Worm (Caenorhabditis elegans) whole organism, L4 larva: Measurements from ENCODE around the gene F09C6.11.

Source experiments
- F10B5.3 ChIP-seq: sonication (generic microtip); optimal IDR thresholded peaks from 2 replicates; lab custom pipeline; 2016; ENCODE audit warnings: mild to moderate bottlenecking, missing genetic modification characterization, missing compliant biosample characterization
- F26F4.8 ChIP-seq: fragments of 200-800 bp; sonication (Bioruptor generic); conservative IDR thresholded peaks from 2 replicates; pipeline ENCODE4 v1.3.6; 2022; ENCODE audit warnings: missing genetic modification characterization, missing compliant biosample characterization
- F49E8.2 ChIP-seq: sonication (generic microtip); optimal IDR thresholded peaks from 2 replicates; lab custom pipeline; 2016; ENCODE audit warnings: missing compliant biosample characterization, mild to moderate bottlenecking, missing genetic modification characterization, borderline replicate concordance
- ZK337.2 ChIP-seq: fragments of 200-800 bp; sonication (Bioruptor generic); IDR thresholded peaks from 2 replicates; pipeline ENCODE4 v1.3.6; 2022; ENCODE audit warnings: missing genetic modification reagents, missing genetic modification characterization, missing compliant biosample characterization
- aha-1 ChIP-seq: fragments of 150-350 bp; peaks from one replicate; lab custom pipeline; 2014; ENCODE audit warnings: missing biosample characterization, missing genetic modification characterization
- aly-2 ChIP-seq: sonication (generic microtip); optimal IDR thresholded peaks from 2 replicates; lab custom pipeline; 2018; ENCODE audit warnings: missing biosample characterization, missing genetic modification characterization
- ama-1 ChIP-seq: fragments of 150-350 bp; optimal IDR thresholded peaks from 2 replicates; lab custom pipeline; 2014; ENCODE audit warnings: inconsistent platforms, mixed read lengths
- attf-4 ChIP-seq: sonication (generic microtip); optimal IDR thresholded peaks from 3 replicates; lab custom pipeline; 2017; ENCODE audit warnings: missing biosample characterization, missing genetic modification characterization
- ceh-32 ChIP-seq: sonication (generic microtip); optimal IDR thresholded peaks from 2 replicates; lab custom pipeline; 2016; ENCODE audit warnings: mild to moderate bottlenecking, missing genetic modification characterization, missing compliant biosample characterization; ENCODE audit not compliant: poor library complexity
- daf-19 ChIP-seq: fragments of 200-800 bp; sonication (Bioruptor generic); conservative IDR thresholded peaks from 2 replicates; pipeline ENCODE4 v1.3.6; 2022; ENCODE audit warnings: missing genetic modification characterization, missing compliant biosample characterization
- fkh-10 ChIP-seq: fragments of 150-350 bp; optimal IDR thresholded peaks from 2 replicates; lab custom pipeline; 2014; ENCODE audit warnings: missing biosample characterization, missing genetic modification reagents, missing genetic modification characterization
- gei-8 ChIP-seq: fragments of 200-800 bp; sonication (Bioruptor generic); optimal IDR thresholded peaks from 2 replicates; lab custom pipeline; 2018; ENCODE audit warnings: mild to moderate bottlenecking, missing genetic modification characterization, missing compliant biosample characterization
- hif-1 ChIP-seq, 2 experiments: sonication (generic microtip); optimal IDR thresholded peaks; 2 replicates each; lab custom pipeline; 2016 to 2017; ENCODE audit warnings: missing compliant biosample characterization in 2 of 2, missing genetic modification characterization in 2 of 2, missing genetic modification reagents in 2 of 2, missing genotype in 2 of 2, mild to moderate bottlenecking in 1 of 2
- hlh-11 ChIP-seq: fragments of 200-800 bp; sonication (Bioruptor generic); optimal IDR thresholded peaks from 2 replicates; lab custom pipeline; 2018; ENCODE audit warnings: mild to moderate bottlenecking, missing genetic modification characterization, missing compliant biosample characterization
- jun-1 ChIP-seq: fragments of 150-350 bp; optimal IDR thresholded peaks from 2 replicates; lab custom pipeline; 2014; ENCODE audit warnings: missing biosample characterization, missing genetic modification reagents, missing genetic modification characterization
- lin-13 ChIP-seq: fragments of 150-350 bp; optimal IDR thresholded peaks from 2 replicates; lab custom pipeline; 2014; ENCODE audit warnings: missing biosample characterization, missing genetic modification reagents, missing genetic modification characterization
- lin-15B ChIP-seq: fragments of 150-350 bp; sonication (generic microtip); optimal IDR thresholded peaks from 3 replicates; lab custom pipeline; 2014; ENCODE audit warnings: missing biosample characterization, missing genetic modification characterization
- lsy-2 ChIP-seq, 2 experiments: fragments of 150-350 bp in 1 of 2; sonication (generic microtip) in 1 of 2; optimal IDR thresholded peaks; 2 replicates each; lab custom pipeline; 2014 to 2017; ENCODE audit warnings: missing biosample characterization in 2 of 2, missing genetic modification characterization in 2 of 2
- madf-9 ChIP-seq: fragments of 200-800 bp; sonication (Bioruptor generic); conservative IDR thresholded peaks from 2 replicates; pipeline ENCODE4 v1.3.6; 2022; ENCODE audit warnings: missing genetic modification reagents, missing genetic modification characterization, missing compliant biosample characterization
- mdl-1 ChIP-seq, 2 experiments: fragments of 150-350 bp in 1 of 2; sonication (generic microtip) in 1 of 2; optimal IDR thresholded peaks; 2 replicates each; lab custom pipeline; 2014 to 2017; ENCODE audit warnings: missing biosample characterization in 2 of 2, missing genetic modification characterization in 2 of 2
- mdt-29 ChIP-seq: fragments of 200-800 bp; sonication (Bioruptor generic); IDR thresholded peaks from 2 replicates; pipeline ENCODE4 v1.3.6; 2022; ENCODE audit warnings: missing genetic modification reagents, missing genetic modification characterization, missing compliant biosample characterization
- mep-1 ChIP-seq: fragments of 150-350 bp; sonication (generic microtip); optimal IDR thresholded peaks from 3 replicates; lab custom pipeline; 2014; ENCODE audit warnings: missing biosample characterization, missing genetic modification characterization
- nhr-102 ChIP-seq: sonication (generic microtip); optimal IDR thresholded peaks from 2 replicates; lab custom pipeline; 2016; ENCODE audit warnings: mild to moderate bottlenecking, missing genetic modification characterization, moderate library complexity, missing compliant biosample characterization
- nhr-28 ChIP-seq: fragments of 150-350 bp; optimal IDR thresholded peaks from 2 replicates; lab custom pipeline; 2014; ENCODE audit warnings: missing biosample characterization, missing genetic modification characterization
- nhr-41 ChIP-seq: fragments of 200-800 bp; sonication (Bioruptor generic); IDR thresholded peaks from 2 replicates; pipeline ENCODE4 v1.3.6; 2022; ENCODE audit warnings: missing genetic modification reagents, missing genetic modification characterization, missing compliant biosample characterization
- nhr-48 ChIP-seq: sonication (generic microtip); optimal IDR thresholded peaks from 2 replicates; lab custom pipeline; 2016; ENCODE audit warnings: mild to moderate bottlenecking, missing genetic modification characterization, missing compliant biosample characterization
- pha-4 ChIP-seq, 2 experiments: fragments of 150-350 bp in 1 of 2; fragments of 200-800 bp in 1 of 2; sonication (Bioruptor generic) in 1 of 2; IDR thresholded peaks in 1 of 2; optimal IDR thresholded peaks in 1 of 2; 2 replicates each; pipeline versions ENCODE4 v1.3.6 to Lab custom; 2014 to 2022; ENCODE audit warnings: missing genetic modification characterization in 2 of 2, missing genetic modification reagents in 2 of 2, missing biosample characterization in 1 of 2, missing compliant biosample characterization in 1 of 2
- php-3 ChIP-seq: fragments of 200-800 bp; sonication (Bioruptor generic); IDR thresholded peaks from 2 replicates; pipeline ENCODE4 v1.3.6; 2022; ENCODE audit warnings: missing genetic modification reagents, missing genetic modification characterization, missing compliant biosample characterization
- pqm-1 ChIP-seq: sonication (generic microtip); optimal IDR thresholded peaks from 2 replicates; lab custom pipeline; 2017; ENCODE audit warnings: missing biosample characterization, missing genetic modification characterization
- sdz-12 ChIP-seq: fragments of 200-800 bp; sonication (Bioruptor generic); optimal IDR thresholded peaks from 2 replicates; lab custom pipeline; 2018; ENCODE audit warnings: mild to moderate bottlenecking, missing genetic modification characterization, missing compliant biosample characterization
- snpc-1.2 ChIP-seq: fragments of 200-800 bp; sonication (Bioruptor generic); IDR thresholded peaks from 2 replicates; pipeline ENCODE4 v1.3.6; 2022; ENCODE audit warnings: missing genetic modification reagents, missing genetic modification characterization, missing compliant biosample characterization
- spr-1 ChIP-seq: sonication (generic microtip); optimal IDR thresholded peaks from 2 replicates; lab custom pipeline; 2016; ENCODE audit warnings: mild to moderate bottlenecking, missing genetic modification characterization, missing compliant biosample characterization
- spr-3 ChIP-seq: fragments of 200-800 bp; sonication (Bioruptor generic); optimal IDR thresholded peaks from 2 replicates; lab custom pipeline; 2018; ENCODE audit warnings: mild to moderate bottlenecking, missing genetic modification characterization, missing compliant biosample characterization
- tag-97 ChIP-seq: fragments of 200-800 bp; sonication (Bioruptor generic); IDR thresholded peaks from 2 replicates; pipeline ENCODE4 v1.3.6; 2022; ENCODE audit warnings: missing genetic modification characterization, missing compliant biosample characterization
- tra-1 ChIP-seq: fragments of 200-800 bp; sonication (Bioruptor generic); IDR thresholded peaks from 2 replicates; pipeline ENCODE4 v1.3.6; 2022; ENCODE audit warnings: missing genetic modification reagents, missing genetic modification characterization, missing compliant biosample characterization
- unc-62 ChIP-seq, 3 experiments: fragments of 150-350 bp in 1 of 3; sonication (generic microtip); optimal IDR thresholded peaks in 2 of 3; peaks in 1 of 3; 1 replicate in 1 of 3; 2 replicates in 2 of 3; lab custom pipeline; 2014 to 2017; ENCODE audit warnings: missing biosample characterization in 3 of 3, missing genetic modification characterization in 3 of 3, missing genetic modification reagents in 3 of 3, missing genotype in 1 of 3
- zfp-3 ChIP-seq: fragments of 200-800 bp; sonication (Bioruptor generic); conservative IDR thresholded peaks from 2 replicates; pipeline ENCODE4 v1.3.6; 2022; ENCODE audit warnings: missing genetic modification reagents, missing genetic modification characterization, missing compliant biosample characterization

Gene F09C6.11

ce11 chrV:16874966-16875365 is 7.1 kb downstream of the F09C6.11 start, which contains the start of gene F49A5.10:
Gene F49A5.10, plus strand, starts transcription at chrV:16875266.
- TF ChIP-seq php-3 (GFP tag; lab: Robert Waterston, UW) (no peak), aha-1 (tag; lab: Kevin White, UChicago) (no peak), hlh-11 (no peak), ZK337.2 (GFP tag; lab: Robert Waterston, UW) (no peak), zfp-3 (GFP tag; lab: Robert Waterston, UW) (no peak), ama-1 (lab: Kevin White, UChicago) (no peak), pqm-1 (tag; lab: Kevin White, UChicago) (no peak), snpc-1.2 (GFP tag; lab: Robert Waterston, UW) (no peak), sdz-12 (GFP tag; lab: Kevin White, UChicago) (no peak), unc-62 (GFP tag; optimal IDR thresholded peaks at IDR 0.05 in 1 of 2; lab: Kevin White, UChicago) (no peak), unc-62 (tag; optimal IDR thresholded peaks at IDR 0.05; lab: Kevin White, UChicago) (no peak), spr-3 (GFP tag; lab: Kevin White, UChicago) (no peak), tag-97 (no peak), tra-1 (GFP tag; lab: Robert Waterston, UW) (no peak), fkh-10 (GFP tag; lab: Kevin White, UChicago) (no peak), jun-1 (tag; lab: Kevin White, UChicago) (no peak), lin-15B (tag; lab: Kevin White, UChicago) (no peak)
- TF ChIP-seq, all 104 proteins: peak for 0

DNA sequence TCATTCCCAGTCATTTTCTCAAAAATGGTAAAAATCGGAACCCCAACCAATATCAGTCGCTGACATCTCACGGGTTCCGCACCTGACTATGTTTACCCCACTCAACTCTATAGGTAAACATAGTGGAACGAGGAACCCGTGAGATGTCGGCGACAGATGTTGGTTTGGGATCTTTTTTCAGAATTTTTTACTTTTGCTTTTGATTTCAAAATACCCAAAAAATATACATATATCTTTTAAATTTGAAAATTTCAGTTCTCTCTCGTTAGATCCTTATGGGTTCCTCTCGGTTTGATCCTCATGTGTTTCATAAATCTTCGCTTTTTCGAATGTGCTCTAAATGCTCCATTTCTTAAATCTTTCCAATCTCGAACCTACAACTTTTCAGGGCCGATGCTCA is 8.5 kb downstream of the F09C6.11 start, which contains the start of gene srw-23:
Gene srw-23, plus strand, starts transcription at position 301 of the 400 bp plus-strand sequence.
- no peak for TF ChIP-seq tag-97
- TF ChIP-seq mdl-1 (tag; optimal IDR thresholded peaks at IDR 0.05; lab: Kevin White, UChicago), result no peak
- TF ChIP-seq unc-62 (GFP tag; optimal IDR thresholded peaks at IDR 0.05 in 1 of 2; lab: Kevin White, UChicago), result peak in 1 of 2 experiments; percentile 28
- no peak for TF ChIP-seq unc-62 (tag; optimal IDR thresholded peaks at IDR 0.05; lab: Kevin White, UChicago)

DNA sequence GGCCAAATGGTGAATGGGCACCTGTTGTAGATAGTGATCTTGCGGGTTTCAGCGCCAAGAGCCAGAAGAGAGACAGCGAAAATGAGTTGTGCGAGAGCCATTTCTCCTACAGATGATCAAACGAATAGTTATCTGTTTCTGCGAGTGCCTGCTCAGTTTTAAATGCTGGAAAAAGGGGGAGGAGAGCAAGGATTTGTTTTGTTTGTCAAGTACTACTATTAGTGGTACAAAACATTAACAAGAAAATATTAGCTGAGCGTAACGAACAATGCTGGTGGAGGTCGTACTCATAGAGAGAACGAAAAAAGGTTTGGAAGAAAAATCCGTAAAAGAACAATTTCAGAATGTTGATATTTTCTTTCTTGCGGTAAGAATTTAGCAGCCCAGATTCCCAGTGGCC is 10.7 kb downstream of the F09C6.11 start, which contains the start of gene thn-4:
Gene thn-4, minus strand, starts transcription at position 101 of the 400 bp plus-strand sequence.
- TF ChIP-seq lin-13 (GFP tag; lab: Kevin White, UChicago) (no peak), spr-1 (tag; lab: Kevin White, UChicago) (no peak), hif-1 (tag; optimal IDR thresholded peaks at IDR 0.05; lab: Kevin White, UChicago) (no peak), aly-2 (tag; lab: Kevin White, UChicago) (no peak)

DNA sequence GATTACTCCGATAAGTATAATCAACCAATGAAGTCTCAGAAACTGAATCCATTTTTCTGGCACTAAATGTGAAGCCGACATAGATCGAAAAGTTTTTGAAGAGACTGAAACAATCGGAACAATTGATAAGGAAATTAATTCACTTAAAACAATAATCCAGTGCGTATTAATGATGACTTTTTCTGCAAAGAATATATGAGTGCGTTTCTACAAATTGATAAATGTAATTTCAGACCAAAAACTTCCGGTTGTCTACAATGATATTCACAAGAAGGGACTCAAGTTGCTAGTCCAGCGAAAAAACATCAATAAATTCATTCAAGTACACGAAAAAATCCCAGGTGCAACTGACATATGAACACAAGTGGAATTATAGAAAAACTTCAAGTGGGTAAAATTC is 12.4 kb downstream of the F09C6.11 start, which contains the start of gene clec-33:
Gene clec-33, minus strand, starts transcription at position 101 of the 400 bp plus-strand sequence.
- TF ChIP-seq mep-1 (tag; lab: Kevin White, UChicago) (no peak), attf-4 (tag; lab: Kevin White, UChicago) (no peak), nhr-102 (tag; lab: Kevin White, UChicago) (no peak), F49E8.2 (tag; lab: Kevin White, UChicago) (no peak), madf-9 (GFP tag; lab: Robert Waterston, UW) (no peak)

ce11 chrV:16865404-16865803 is 16.7 kb downstream of the F09C6.11 start, which contains the start of gene clec-28:
Gene clec-28, plus strand, starts transcription at chrV:16865704.
- TF ChIP-seq ceh-32 (tag; lab: Kevin White, UChicago), result no peak

DNA sequence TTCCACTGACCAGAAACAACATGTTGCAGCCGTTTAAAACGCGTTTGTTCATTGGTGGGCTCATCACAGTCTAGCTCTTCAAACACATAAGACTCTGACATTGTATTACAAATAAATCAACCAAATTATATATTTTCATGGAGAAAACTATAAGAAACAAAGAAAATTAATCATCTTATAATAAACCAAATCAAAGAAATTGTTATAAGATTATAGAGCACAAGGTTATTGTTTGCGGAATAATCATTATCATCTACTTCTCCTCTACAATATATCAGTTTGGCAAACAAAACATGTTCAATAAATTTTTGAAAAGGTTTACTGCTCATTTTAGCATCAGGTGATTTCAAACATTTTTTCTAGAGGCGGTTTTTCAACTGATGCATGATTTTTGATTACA is 20.4 kb downstream of the F09C6.11 start, which contains the start of the genes clec-32 and clec-24:
Gene clec-32, minus strand, starts transcription at position 101 of the 400 bp plus-strand sequence.
Gene clec-24, plus strand, starts transcription at position 294 of the 400 bp plus-strand sequence.
- TF ChIP-seq gei-8 (GFP tag; lab: Kevin White, UChicago), result no peak
- TF ChIP-seq mep-1 (tag; lab: Kevin White, UChicago), result no peak
- TF ChIP-seq lsy-2 (tag; optimal IDR thresholded peaks at IDR 0.05; lab: Kevin White, UChicago), result no peak
- TF ChIP-seq tra-1 (GFP tag; lab: Robert Waterston, UW), result no peak
- no peak for TF ChIP-seq nhr-41
- no peak for TF ChIP-seq mdl-1 (tag; optimal IDR thresholded peaks at IDR 0.05; lab: Kevin White, UChicago)
- TF ChIP-seq hif-1 (tag; optimal IDR thresholded peaks at IDR 0.05; lab: Kevin White, UChicago), result no peak
- no peak for TF ChIP-seq pha-4 (GFP tag; IDR thresholded peaks at IDR 0.05; lab: Robert Waterston, UW)
- no peak for TF ChIP-seq pha-4 (tag; optimal IDR thresholded peaks at IDR 0.05; lab: Kevin White, UChicago)
- no peak for TF ChIP-seq nhr-48 (tag; lab: Kevin White, UChicago)
- TF ChIP-seq mdt-29 (GFP tag; lab: Robert Waterston, UW), result no peak
- TF ChIP-seq daf-19 (GFP tag; lab: Robert Waterston, UW), result no peak
- no peak for TF ChIP-seq F10B5.3 (tag; lab: Kevin White, UChicago)
- no peak for TF ChIP-seq F26F4.8 (GFP tag; lab: Robert Waterston, UW)
- TF ChIP-seq nhr-28, result no peak
- no peak for TF ChIP-seq sdz-12 (GFP tag; lab: Kevin White, UChicago)
